Worm (Caenorhabditis elegans) whole organism, mixed stage, embryonic: Measurements from ENCODE around the gene C43H6.4.

Experiments
- M03D4.4 ChIP-seq: sonication (generic microtip); optimal IDR thresholded peaks from 2 replicates; lab custom pipeline; 2017; ENCODE audit warnings: mild to moderate bottlenecking, missing genetic modification characterization, missing compliant biosample characterization
- bed-3 ChIP-seq: fragments of 200-800 bp; sonication (Bioruptor generic); optimal IDR thresholded peaks from 3 replicates; lab custom pipeline; 2018; ENCODE audit warnings: mild to moderate bottlenecking, missing genetic modification characterization, moderate library complexity, missing compliant biosample characterization
- ces-1 ChIP-seq: fragments of 150-350 bp; optimal IDR thresholded peaks from 2 replicates; lab custom pipeline; 2014; ENCODE audit warnings: missing biosample characterization, missing genetic modification reagents, missing genetic modification characterization
- drap-1 ChIP-seq: fragments of 200-800 bp; sonication (Bioruptor generic); optimal IDR thresholded peaks from 3 replicates; lab custom pipeline; 2018; ENCODE audit warnings: mild to moderate bottlenecking, missing genetic modification characterization, missing compliant biosample characterization
- elt-3 ChIP-seq: fragments of 150-350 bp; optimal IDR thresholded peaks from 2 replicates; lab custom pipeline; 2014; ENCODE audit warnings: missing biosample characterization, missing genetic modification characterization
- mls-2 ChIP-seq: sonication (generic microtip); optimal IDR thresholded peaks from 2 replicates; lab custom pipeline; 2016; ENCODE audit warnings: mild to moderate bottlenecking, missing genetic modification characterization, moderate library complexity, missing compliant biosample characterization
- nhr-2 ChIP-seq: fragments of 150-350 bp; optimal IDR thresholded peaks from 2 replicates; lab custom pipeline; 2014; ENCODE audit warnings: missing biosample characterization, missing genetic modification characterization
- nhr-237 ChIP-seq: fragments of 150-350 bp; optimal IDR thresholded peaks from 2 replicates; lab custom pipeline; 2014; ENCODE audit warnings: missing biosample characterization, missing genetic modification characterization
- pha-4 ChIP-seq: fragments of 150-350 bp; optimal IDR thresholded peaks from 2 replicates; lab custom pipeline; 2018; ENCODE audit warnings: missing biosample characterization, missing genetic modification reagents, missing genetic modification characterization

ce11 chrX:2375300-2376035 lies 28.4 kb upstream of the C43H6.4 start, which contains the start of gene F47G3.3:
- no peak for TF ChIP-seq nhr-2 (tag; lab: Kevin White, UChicago)
- no peak for TF ChIP-seq mls-2 (tag; lab: Kevin White, UChicago)
- no peak for TF ChIP-seq nhr-237 (tag; lab: Kevin White, UChicago)
- no peak for TF ChIP-seq M03D4.4
- TF ChIP-seq elt-3, result no peak
- no peak for TF ChIP-seq ces-1 (GFP tag; lab: Kevin White, UChicago)
- no peak for TF ChIP-seq pha-4 (tag; lab: Kevin White, UChicago)
- TF ChIP-seq bed-3 (GFP tag; lab: Kevin White, UChicago), result no peak
- TF ChIP-seq drap-1 (GFP tag; lab: Kevin White, UChicago), result no peak
